Worm (Caenorhabditis elegans): Measurements from ENCODE around the gene F40F8.12.

- TF ChIP-seq flt-1 (GFP tag; IDR thresholded peaks at IDR 0.05), result no peak
- TF ChIP-seq cog-1 (tag; optimal IDR thresholded peaks at IDR 0.05), result no peak
- TF ChIP-seq ztf-29 (GFP tag; IDR thresholded peaks at IDR 0.05), result no peak
- TF ChIP-seq tab-1 (GFP tag; IDR thresholded peaks at IDR 0.05), result no peak
- TF ChIP-seq klf-2 (GFP tag; conservative IDR thresholded peaks at IDR 0.05), result no peak
These were observed 32.1 kb downstream of the F40F8.12 start for ce11 chrII:11161675-11162074.

Measured in whole organism, midembryonic.